Fruit fly (Drosophila melanogaster) whole organism, pupa: Measurements from ENCODE around the gene ArfGAP3.

Experiments used
- CG14655 ChIP-seq: fragments of 200-800 bp; sonication (Bioruptor generic); optimal IDR thresholded peaks from 3 replicates; lab custom pipeline; 2017; ENCODE audit warnings: mild to moderate bottlenecking, missing biosample characterization, missing genetic modification reagents, missing genetic modification characterization
- CG15710 ChIP-seq: fragments of 200-800 bp; sonication (Bioruptor generic); optimal IDR thresholded peaks from 2 replicates; lab custom pipeline; 2018; ENCODE audit warnings: missing biosample characterization, mild to moderate bottlenecking, missing genetic modification characterization, moderate library complexity
- CG17806 ChIP-seq: fragments of 200-800 bp; sonication (Bioruptor generic); optimal IDR thresholded peaks from 2 replicates; lab custom pipeline; 2018; ENCODE audit warnings: missing biosample characterization, mild to moderate bottlenecking, missing genetic modification characterization, moderate library complexity
- CG4496 ChIP-seq: fragments of 200-800 bp; sonication (Bioruptor generic); IDR thresholded peaks from 3 replicates; pipeline ENCODE4 v1.3.6; 2022; ENCODE audit warnings: missing biosample characterization, missing genetic modification characterization
- Pif1A ChIP-seq: fragments of 200-800 bp; sonication (Bioruptor generic); optimal IDR thresholded peaks from 3 replicates; lab custom pipeline; 2016; ENCODE audit warnings: missing biosample characterization, missing genetic modification characterization
- Pif1B ChIP-seq: fragments of 200-800 bp; sonication (Bioruptor generic); optimal IDR thresholded peaks from 3 replicates; lab custom pipeline; 2016; ENCODE audit warnings: missing biosample characterization, missing genetic modification characterization
- fd96Ca ChIP-seq: fragments of 200-800 bp; sonication (Bioruptor generic); IDR thresholded peaks from 3 replicates; pipeline ENCODE4 v1.3.6; 2022; ENCODE audit warnings: missing biosample characterization, missing genetic modification characterization

dm6 chr3L:22695653-22696052 is 21.7 kb downstream of the ArfGAP3 start, which contains the start of gene CG14452:
- no peak for TF ChIP-seq CG14655 (GFP tag; lab: Kevin White, UChicago)
- TF ChIP-seq CG15710 = no peak
- TF ChIP-seq CG4496 = no peak
- TF ChIP-seq Pif1B (GFP tag; lab: Kevin White, UChicago) = no peak
- no peak for TF ChIP-seq Pif1A (GFP tag; lab: Kevin White, UChicago)
- no peak for TF ChIP-seq fd96Ca (GFP tag; lab: Robert Waterston, UW)
- TF ChIP-seq CG17806 (tag; lab: Kevin White, UChicago) = no peak
